Worm (Caenorhabditis elegans): ENCODE measurements around the gene gpr-2.

Gene gpr-2

ce11 chrIII:9406600-9406999, 13.6 kb upstream of the gpr-2 start, which contains the start of gene T26G10.1 (continued):
- no peak for TF ChIP-seq ztf-7 (tag; optimal IDR thresholded peaks at IDR 0.05)
- TF ChIP-seq nhr-6 (tag; optimal IDR thresholded peaks at IDR 0.05): no peak
- no peak for TF ChIP-seq daf-12 (tag; optimal IDR thresholded peaks at IDR 0.05)
- TF ChIP-seq pha-4 (GFP tag; IDR thresholded peaks at IDR 0.05): peak; percentile 58; the same call in 1 of the 2 replicates
- TF ChIP-seq pha-4 (tag; optimal IDR thresholded peaks at IDR 0.05): no peak
- TF ChIP-seq nhr-76 (tag; optimal IDR thresholded peaks at IDR 0.05): no peak
- TF ChIP-seq lin-1 (GFP tag; IDR thresholded peaks at IDR 0.05): no peak
- TF ChIP-seq dmd-6 (GFP tag; IDR thresholded peaks at IDR 0.05): peak; percentile 76
- TF ChIP-seq dmd-9 (GFP tag; IDR thresholded peaks at IDR 0.05): 0 out of 2 replicates have a peak, but pooled peaks have one; percentile 59
- TF ChIP-seq lir-3 (tag; optimal IDR thresholded peaks at IDR 0.05): no peak
- TF ChIP-seq aha-1 (tag): peak; percentile 88
- 0 out of 2 replicates have a peak, but pooled peaks have one; percentile 16 for TF ChIP-seq lin-29 (GFP tag; IDR thresholded peaks at IDR 0.05)
- no peak for TF ChIP-seq jun-1 (tag; optimal IDR thresholded peaks at IDR 0.05)
- TF ChIP-seq aly-2 (tag; optimal IDR thresholded peaks at IDR 0.05): no peak
- TF ChIP-seq duxl-1 (tag; optimal IDR thresholded peaks at IDR 0.05; ENCODE audit: poor library complexity): peak; percentile 59
- TF ChIP-seq fkh-10 (GFP tag; optimal IDR thresholded peaks at IDR 0.05): no peak
- TF ChIP-seq pqm-1 (tag; optimal IDR thresholded peaks at IDR 0.05): no peak
- peak; percentile 67 for TF ChIP-seq mep-1 (tag; optimal IDR thresholded peaks at IDR 0.05)
- TF ChIP-seq ceh-32 (tag; optimal IDR thresholded peaks at IDR 0.05; ENCODE audit: poor library complexity): no peak
- peak; percentile 67 for TF ChIP-seq rbr-2 (tag; optimal IDR thresholded peaks at IDR 0.05)
- no peak for TF ChIP-seq tag-97 (GFP tag; IDR thresholded peaks at IDR 0.05)
- no peak for TF ChIP-seq nhr-111 (GFP tag; optimal IDR thresholded peaks at IDR 0.05)
- no peak for TF ChIP-seq Y5F2A.4 (GFP tag; optimal IDR thresholded peaks at IDR 0.05)
- no peak for TF ChIP-seq daf-19 (GFP tag; conservative IDR thresholded peaks at IDR 0.05)
- peak; percentile 66 for TF ChIP-seq T26A8.4 (GFP tag; IDR thresholded peaks at IDR 0.05)
- TF ChIP-seq nhr-237 (tag; optimal IDR thresholded peaks at IDR 0.05): no peak
- TF ChIP-seq snpc-4 (tag; optimal IDR thresholded peaks at IDR 0.05): no peak
- TF ChIP-seq unc-62 (GFP tag; optimal IDR thresholded peaks at IDR 0.05 in 1 of 2): no peak
- TF ChIP-seq unc-62 (tag; optimal IDR thresholded peaks at IDR 0.05): no peak
- TF ChIP-seq ctbp-1 (GFP tag; IDR thresholded peaks at IDR 0.05): peak; percentile 56; the same call in 1 of the 2 replicates
- no peak for TF ChIP-seq attf-4 (tag; optimal IDR thresholded peaks at IDR 0.05)
- no peak for TF ChIP-seq ztf-11 (tag; optimal IDR thresholded peaks at IDR 0.05)
- no peak for TF ChIP-seq Y75B8A.6 (GFP tag; IDR thresholded peaks at IDR 0.05)
- TF ChIP-seq zag-1 (tag; optimal IDR thresholded peaks at IDR 0.05): no peak
- TF ChIP-seq dpl-1 (GFP tag; optimal IDR thresholded peaks at IDR 0.05): peak; percentile 68
- TF ChIP-seq ama-1 (optimal IDR thresholded peaks at IDR 0.05): no peak
- no peak for TF ChIP-seq unc-39 (tag; optimal IDR thresholded peaks at IDR 0.05)
- TF ChIP-seq lin-39 (tag; optimal IDR thresholded peaks at IDR 0.05): no peak
- no peak for TF ChIP-seq ces-1 (GFP tag; optimal IDR thresholded peaks at IDR 0.05)
- TF ChIP-seq spr-1 (tag; optimal IDR thresholded peaks at IDR 0.05): no peak
- TF ChIP-seq zfp-3 (GFP tag; conservative IDR thresholded peaks at IDR 0.05): no peak
- TF ChIP-seq unc-130 (GFP tag; optimal IDR thresholded peaks at IDR 0.05): peak; percentile 42
- no peak for TF ChIP-seq lim-7 (GFP tag; IDR thresholded peaks at IDR 0.05)
- TF ChIP-seq zip-2 (tag; optimal IDR thresholded peaks at IDR 0.05): no peak
- TF ChIP-seq dve-1 (tag; optimal IDR thresholded peaks at IDR 0.05; ENCODE audit: insufficient read depth): peak; percentile 60
- TF ChIP-seq nhr-25 (tag; optimal IDR thresholded peaks at IDR 0.05; ENCODE audit: borderline replicate concordance, insufficient read depth): no peak
- no peak for TF ChIP-seq set-16 (GFP tag; IDR thresholded peaks at IDR 0.05)
- TF ChIP-seq zip-11 (GFP tag; IDR thresholded peaks at IDR 0.05): no peak
- TF ChIP-seq lin-13 (GFP tag; optimal IDR thresholded peaks at IDR 0.05): no peak
- TF ChIP-seq arid-1 (GFP tag; conservative IDR thresholded peaks at IDR 0.05): peak; percentile 80
- TF ChIP-seq php-3 (GFP tag; IDR thresholded peaks at IDR 0.05): peak; percentile 70; the same call in 1 of the 2 replicates
- TF ChIP-seq T20F7.1 (GFP tag; optimal IDR thresholded peaks at IDR 0.05): peak; percentile 73
- peak; percentile 13 for TF ChIP-seq F49E8.2 (tag; optimal IDR thresholded peaks at IDR 0.05; ENCODE audit: borderline replicate concordance)
